Fruit fly (Drosophila melanogaster): ENCODE measurements around the gene CG32240.

dm6 chr3L:4388215-4388614 is 6.8 kb upstream of the CG32240 start:
- TF ChIP-seq kni (GFP tag; optimal IDR thresholded peaks at IDR 0.05) (no peak), CG4854 (GFP tag; optimal IDR thresholded peaks at IDR 0.05) (no peak), Drgx (GFP tag; IDR thresholded peaks at IDR 0.05) (no peak), MESR4 (GFP tag; optimal IDR thresholded peaks at IDR 0.05) (no peak), CG8924 (tag; optimal IDR thresholded peaks at IDR 0.05) (no peak), CG10321 (GFP tag; IDR thresholded peaks at IDR 0.05) (no peak), CG6683 (GFP tag; optimal IDR thresholded peaks at IDR 0.05) (no peak), CG2120 (GFP tag; optimal IDR thresholded peaks at IDR 0.05) (no peak), CG18764 (GFP tag; optimal IDR thresholded peaks at IDR 0.05) (no peak), cad (GFP tag; optimal IDR thresholded peaks at IDR 0.05) (no peak)

Measured in whole organism, embryonic.